Worm (Caenorhabditis elegans) whole organism, L1 larva: Measurements from ENCODE around the gene dgk-1.

ENCODE experiments used
- C04F5.9 ChIP-seq: sonication (generic microtip); optimal IDR thresholded peaks from 2 replicates; lab custom pipeline; 2016; ENCODE audit warnings: missing genetic modification characterization, missing compliant biosample characterization
- C16A3.4 ChIP-seq: fragments of 150-350 bp; optimal IDR thresholded peaks from 2 replicates; lab custom pipeline; 2014; ENCODE audit warnings: missing biosample characterization, missing genetic modification characterization
- aly-2 ChIP-seq: fragments of 150-350 bp; optimal IDR thresholded peaks from 2 replicates; lab custom pipeline; 2014; ENCODE audit warnings: missing biosample characterization, missing genetic modification characterization
- ceh-63 ChIP-seq: fragments of 200-800 bp; sonication (Bioruptor generic); optimal IDR thresholded peaks from 2 replicates; lab custom pipeline; 2018; ENCODE audit warnings: mild to moderate bottlenecking, missing genetic modification characterization, missing compliant biosample characterization
- ceh-8 ChIP-seq: fragments of 200-800 bp; sonication (Bioruptor generic); optimal IDR thresholded peaks from 2 replicates; lab custom pipeline; 2018; ENCODE audit warnings: mild to moderate bottlenecking, missing genetic modification characterization, moderate library complexity, missing compliant biosample characterization
- ceh-82 ChIP-seq, 3 experiments: fragments of 150-350 bp in 1 of 3; sonication (generic microtip) in 2 of 3; optimal IDR thresholded peaks; 2 replicates each; lab custom pipeline; 2014 to 2017; ENCODE audit warnings: missing biosample characterization in 3 of 3, missing genetic modification characterization in 3 of 3
- ces-1 ChIP-seq: fragments of 150-350 bp; optimal IDR thresholded peaks from 2 replicates; lab custom pipeline; 2014; ENCODE audit warnings: missing biosample characterization, missing genetic modification reagents, missing genetic modification characterization
- dsc-1 ChIP-seq: sonication (generic microtip); optimal IDR thresholded peaks from 2 replicates; lab custom pipeline; 2016; ENCODE audit warnings: mild to moderate bottlenecking, missing genetic modification characterization, missing compliant biosample characterization
- efl-1 ChIP-seq, 4 experiments: fragments of 150-350 bp; optimal IDR thresholded peaks in 3 of 4; peaks in 1 of 4; 1 replicate in 1 of 4; 2 replicates in 3 of 4; lab custom pipeline; 2014; ENCODE audit warnings: missing biosample characterization in 2 of 4, missing genetic modification characterization in 2 of 4, missing genetic modification reagents in 2 of 4
- egl-13 ChIP-seq: sonication (generic microtip); optimal IDR thresholded peaks from 2 replicates; lab custom pipeline; 2016; ENCODE audit warnings: missing genotype, missing genetic modification reagents, missing genetic modification characterization, missing compliant biosample characterization
- egl-27 ChIP-seq, 2 experiments: fragments of 150-350 bp in 1 of 2; sonication (generic microtip); optimal IDR thresholded peaks; 3 replicates each; lab custom pipeline; 2017 to 2018; ENCODE audit warnings: missing biosample characterization in 2 of 2, missing genetic modification characterization in 2 of 2, missing genetic modification reagents in 2 of 2
- elt-3 ChIP-seq, 6 experiments: fragments of 150-350 bp in 1 of 6; sonication (generic microtip); optimal IDR thresholded peaks; 2 replicates each; lab custom pipeline; 2017 to 2018; ENCODE audit warnings: missing biosample characterization in 6 of 6, missing genetic modification characterization in 6 of 6, inconsistent platforms in 1 of 6
- fkh-10 ChIP-seq: sonication (generic microtip); optimal IDR thresholded peaks from 2 replicates; lab custom pipeline; 2017; ENCODE audit warnings: missing biosample characterization, missing genetic modification reagents, missing genetic modification characterization
- fkh-8 ChIP-seq: sonication (generic microtip); optimal IDR thresholded peaks from 2 replicates; lab custom pipeline; 2016; ENCODE audit warnings: mild to moderate bottlenecking, missing genetic modification characterization, missing compliant biosample characterization
- isw-1 ChIP-seq: fragments of 200-800 bp; sonication (Bioruptor generic); IDR thresholded peaks from 2 replicates; pipeline ENCODE4 v1.3.6; 2022; ENCODE audit warnings: missing genetic modification characterization, missing compliant biosample characterization
- jun-1 ChIP-seq: fragments of 150-350 bp; optimal IDR thresholded peaks from 2 replicates; lab custom pipeline; 2014; ENCODE audit warnings: missing biosample characterization, missing genetic modification reagents, missing genetic modification characterization
- lin-14 ChIP-seq: fragments of 200-800 bp; sonication (Bioruptor generic); optimal IDR thresholded peaks from 2 replicates; lab custom pipeline; 2018; ENCODE audit warnings: mild to moderate bottlenecking, missing genetic modification characterization, moderate library complexity, missing compliant biosample characterization
- lin-39 ChIP-seq: fragments of 150-350 bp; optimal IDR thresholded peaks from 2 replicates; lab custom pipeline; 2014; ENCODE audit warnings: missing biosample characterization, missing genetic modification reagents, missing genetic modification characterization
- lir-3 ChIP-seq: sonication (generic microtip); optimal IDR thresholded peaks from 2 replicates; lab custom pipeline; 2016; ENCODE audit warnings: mild to moderate bottlenecking, missing genetic modification characterization, moderate library complexity, missing compliant biosample characterization; ENCODE audit not compliant: poor library complexity
- mab-9 ChIP-seq: fragments of 200-800 bp; sonication (Bioruptor generic); IDR thresholded peaks from 2 replicates; pipeline ENCODE4 v1.3.6; 2022; ENCODE audit warnings: missing genetic modification reagents, missing genetic modification characterization, missing compliant biosample characterization
- mep-1 ChIP-seq: fragments of 150-350 bp; optimal IDR thresholded peaks from 2 replicates; lab custom pipeline; 2014; ENCODE audit warnings: missing biosample characterization, missing genetic modification characterization
- nhr-11 ChIP-seq: fragments of 150-350 bp; optimal IDR thresholded peaks from 2 replicates; lab custom pipeline; 2014; ENCODE audit warnings: missing biosample characterization, missing genetic modification characterization
- nhr-20 ChIP-seq: sonication (generic microtip); optimal IDR thresholded peaks from 2 replicates; lab custom pipeline; 2016; ENCODE audit warnings: mild to moderate bottlenecking, missing genetic modification characterization, missing compliant biosample characterization
- nhr-47 ChIP-seq: sonication (generic microtip); optimal IDR thresholded peaks from 2 replicates; lab custom pipeline; 2016; ENCODE audit warnings: mild to moderate bottlenecking, missing genetic modification characterization, moderate library complexity, missing compliant biosample characterization
- nhr-71 ChIP-seq: sonication (generic microtip); optimal IDR thresholded peaks from 2 replicates; lab custom pipeline; 2016; ENCODE audit warnings: mild to moderate bottlenecking, missing genetic modification characterization, moderate library complexity, missing compliant biosample characterization
- nhr-76 ChIP-seq: sonication (generic microtip); optimal IDR thresholded peaks from 2 replicates; lab custom pipeline; 2017; ENCODE audit warnings: missing biosample characterization, missing genetic modification characterization
- nhr-85 ChIP-seq: sonication (generic microtip); peaks from one replicate; lab custom pipeline; 2016; ENCODE audit warnings: missing genetic modification characterization, inconsistent platforms, missing compliant biosample characterization
- pag-3 ChIP-seq: sonication (generic microtip); optimal IDR thresholded peaks from 2 replicates; lab custom pipeline; 2017; ENCODE audit warnings: missing genetic modification characterization, mild to moderate bottlenecking, missing compliant biosample characterization, antibody characterized with exemption, borderline replicate concordance; ENCODE audit not compliant: insufficient read depth
- rnt-1 ChIP-seq: sonication (generic microtip); optimal IDR thresholded peaks from 2 replicates; lab custom pipeline; 2016; ENCODE audit warnings: mild to moderate bottlenecking, missing genetic modification characterization, moderate library complexity, missing compliant biosample characterization
- skn-1 ChIP-seq: fragments of 150-350 bp; optimal IDR thresholded peaks from 2 replicates; lab custom pipeline; 2014; ENCODE audit warnings: missing biosample characterization, missing genetic modification characterization
- snu-23 ChIP-seq: sonication (generic microtip); optimal IDR thresholded peaks from 2 replicates; lab custom pipeline; 2016; ENCODE audit warnings: missing genetic modification characterization, missing compliant biosample characterization
- sox-4 ChIP-seq: sonication (generic microtip); optimal IDR thresholded peaks from 2 replicates; lab custom pipeline; 2016; ENCODE audit warnings: missing genetic modification characterization, missing compliant biosample characterization
- swsn-7 ChIP-seq: sonication (generic microtip); optimal IDR thresholded peaks from 2 replicates; lab custom pipeline; 2016; ENCODE audit warnings: missing genetic modification characterization, missing compliant biosample characterization
- tbx-2 ChIP-seq: sonication (generic microtip); optimal IDR thresholded peaks from 2 replicates; lab custom pipeline; 2016; ENCODE audit warnings: missing genetic modification characterization, missing compliant biosample characterization
- tlp-1 ChIP-seq: fragments of 150-350 bp; optimal IDR thresholded peaks from 2 replicates; lab custom pipeline; 2014; ENCODE audit warnings: missing biosample characterization, missing genetic modification characterization
- unc-98 ChIP-seq: fragments of 200-800 bp; sonication (Bioruptor generic); IDR thresholded peaks from 2 replicates; pipeline ENCODE4 v1.3.6; 2022; ENCODE audit warnings: missing genetic modification characterization, missing compliant biosample characterization
- vab-15 ChIP-seq: sonication (generic microtip); optimal IDR thresholded peaks from 2 replicates; lab custom pipeline; 2017; ENCODE audit warnings: missing genotype, mild to moderate bottlenecking, missing genetic modification characterization, missing compliant biosample characterization
- zag-1 ChIP-seq: fragments of 150-350 bp; optimal IDR thresholded peaks from 2 replicates; lab custom pipeline; 2014; ENCODE audit warnings: missing biosample characterization, missing genetic modification characterization
- ztf-11 ChIP-seq, 2 experiments: sonication (generic microtip); optimal IDR thresholded peaks; 2 replicates each; lab custom pipeline; 2016 to 2017; ENCODE audit warnings: missing genetic modification characterization in 2 of 2, missing biosample characterization in 1 of 2, missing compliant biosample characterization in 1 of 2

Gene dgk-1

ce11 chrX:1021835-1022311 lies 30.6 kb upstream of the dgk-1 start:
- TF ChIP-seq elt-3 (tag; optimal IDR thresholded peaks at IDR 0.05; lab: Kevin White, UChicago) (no peak), fkh-8 (tag; lab: Kevin White, UChicago) (peak; percentile 41), jun-1 (tag; lab: Kevin White, UChicago) (no peak), nhr-47 (tag; lab: Kevin White, UChicago) (peak; percentile 32), swsn-7 (tag; lab: Kevin White, UChicago) (peak; percentile 23), lir-3 (tag; lab: Kevin White, UChicago) (no peak), nhr-71 (tag; lab: Kevin White, UChicago) (peak; percentile 28), lin-14 (peak; percentile 86), aly-2 (no peak), nhr-11 (no peak), C16A3.4 (tag; lab: Kevin White, UChicago) (no peak), zag-1 (no peak), lin-39 (tag; lab: Kevin White, UChicago) (no peak), ceh-8 (GFP tag; lab: Kevin White, UChicago) (peak; percentile 53), unc-98 (GFP tag; lab: Robert Waterston, UW) (no peak), nhr-76 (tag; lab: Kevin White, UChicago) (no peak), fkh-10 (GFP tag; lab: Kevin White, UChicago) (peak; percentile 31), rnt-1 (tag; lab: Kevin White, UChicago) (peak; percentile 5), sox-4 (tag; lab: Kevin White, UChicago) (no peak), nhr-20 (tag; lab: Kevin White, UChicago) (no peak), ceh-82 (tag; optimal IDR thresholded peaks at IDR 0.05; lab: Kevin White, UChicago) (peak in 1 of 3 experiments; percentile 33), nhr-85 (tag; lab: Kevin White, UChicago) (no peak), mab-9 (peak; percentile 64; the same call in 1 of the 2 replicates), skn-1 (peak; percentile 35), egl-13 (tag; lab: Kevin White, UChicago) (peak; percentile 11), efl-1 (optimal IDR thresholded peaks at IDR 0.05; lab: Kevin White, UChicago) (no peak), efl-1 (GFP tag; optimal IDR thresholded peaks at IDR 0.05 in 1 of 2; lab: Kevin White, UChicago) (no peak), isw-1 (GFP tag; lab: Robert Waterston, UW) (peak; percentile 14; the same call in 1 of the 2 replicates), dsc-1 (no peak), C04F5.9 (tag; lab: Kevin White, UChicago) (no peak)
- TF ChIP-seq, all 84 proteins: peak for 13

- TF ChIP-seq egl-27 (tag; optimal IDR thresholded peaks at IDR 0.05; lab: Kevin White, UChicago) (no peak), nhr-20 (tag; lab: Kevin White, UChicago) (no peak), egl-13 (tag; lab: Kevin White, UChicago) (peak; percentile 52), tbx-2 (tag; lab: Kevin White, UChicago) (peak; percentile 54), skn-1 (peak; percentile 31), dsc-1 (peak; percentile 47), swsn-7 (tag; lab: Kevin White, UChicago) (peak; percentile 29), jun-1 (tag; lab: Kevin White, UChicago) (no peak), mep-1 (tag; lab: Kevin White, UChicago) (peak; percentile 28), lin-39 (tag; lab: Kevin White, UChicago) (no peak), pag-3 (tag; lab: Kevin White, UChicago) (no peak), mab-9 (0 out of 2 replicates have a peak, but pooled peaks have one; percentile 42), ceh-8 (GFP tag; lab: Kevin White, UChicago) (peak; percentile 60), nhr-47 (tag; lab: Kevin White, UChicago) (peak; percentile 46), nhr-71 (tag; lab: Kevin White, UChicago) (peak; percentile 63), ces-1 (GFP tag; lab: Kevin White, UChicago) (peak; percentile 67), snu-23 (GFP tag; lab: Kevin White, UChicago) (peak; percentile 1), ztf-11 (tag; optimal IDR thresholded peaks at IDR 0.05; lab: Kevin White, UChicago) (peak in 1 of 2 experiments; percentile 25), lin-14 (peak; percentile 85), ceh-63 (no peak), sox-4 (tag; lab: Kevin White, UChicago) (peak; percentile 12), tlp-1 (tag; lab: Kevin White, UChicago) (no peak), vab-15 (tag; lab: Kevin White, UChicago) (no peak)
These were observed 27.3 kb upstream of the dgk-1 start for ce11 chrX:1018586-1018985.
